Worm (Caenorhabditis elegans) whole organism, early embryonic: Measurements from ENCODE around the gene D1086.1.
A peak's percentile ranks its signal among the peaks of the same experiment; 100 is the strongest.
"Not testable (repeated sequence)": the region's sequence is repeated elsewhere in the genome, so short reads cannot be mapped to it uniquely, and the experiment has no call there.

ENCODE experiments used
- B0310.2 ChIP-seq: sonication (generic microtip); optimal IDR thresholded peaks from 2 replicates; lab custom pipeline; 2016; ENCODE audit warnings: mild to moderate bottlenecking, missing genetic modification characterization, missing compliant biosample characterization
- F13C5.2 ChIP-seq: sonication (generic microtip); optimal IDR thresholded peaks from 2 replicates; lab custom pipeline; 2017; ENCODE audit warnings: mild to moderate bottlenecking, missing genetic modification characterization, inconsistent platforms, missing compliant biosample characterization
- aly-1 ChIP-seq: sonication (generic microtip); optimal IDR thresholded peaks from 2 replicates; lab custom pipeline; 2016; ENCODE audit warnings: missing genetic modification characterization, missing compliant biosample characterization
- ama-1 ChIP-seq: fragments of 150-350 bp; optimal IDR thresholded peaks from 2 replicates; lab custom pipeline; 2014
- ceh-13 ChIP-seq: fragments of 200-800 bp; sonication (Bioruptor generic); optimal IDR thresholded peaks from 2 replicates; lab custom pipeline; 2018; ENCODE audit warnings: mild to moderate bottlenecking, missing genetic modification characterization, missing compliant biosample characterization
- ceh-36 ChIP-seq: sonication (generic microtip); optimal IDR thresholded peaks from 2 replicates; lab custom pipeline; 2016; ENCODE audit warnings: missing genetic modification characterization, inconsistent platforms, missing compliant biosample characterization
- ets-7 ChIP-seq: sonication (generic microtip); optimal IDR thresholded peaks from 2 replicates; lab custom pipeline; 2016; ENCODE audit warnings: missing genotype, missing genetic modification characterization, missing compliant biosample characterization
- flt-1 ChIP-seq: fragments of 200-800 bp; sonication (Bioruptor generic); IDR thresholded peaks from 2 replicates; pipeline ENCODE4 v1.3.6; 2022; ENCODE audit warnings: missing genetic modification characterization, missing compliant biosample characterization
- hmbx-1 ChIP-seq: sonication (generic microtip); optimal IDR thresholded peaks from 2 replicates; lab custom pipeline; 2016; ENCODE audit warnings: mild to moderate bottlenecking, missing genetic modification characterization, missing compliant biosample characterization
- hmg-4 ChIP-seq: fragments of 200-800 bp; sonication (Bioruptor generic); optimal IDR thresholded peaks from 2 replicates; lab custom pipeline; 2018; ENCODE audit warnings: mild to moderate bottlenecking, missing genetic modification characterization, missing compliant biosample characterization
- hnd-1 ChIP-seq: sonication (generic microtip); optimal IDR thresholded peaks from 2 replicates; lab custom pipeline; 2016; ENCODE audit warnings: missing genetic modification characterization, missing compliant biosample characterization
- pes-1 ChIP-seq: fragments of 200-800 bp; sonication (Bioruptor generic); IDR thresholded peaks from 2 replicates; pipeline ENCODE4 v1.3.6; 2022; ENCODE audit warnings: missing genetic modification reagents, missing genetic modification characterization, missing compliant biosample characterization
- scrt-1 ChIP-seq: fragments of 200-800 bp; sonication (Bioruptor generic); IDR thresholded peaks from 2 replicates; pipeline ENCODE4 v1.3.6; 2022; ENCODE audit warnings: missing genetic modification characterization, missing compliant biosample characterization
- sea-1 ChIP-seq: fragments of 200-800 bp; sonication (Bioruptor generic); conservative IDR thresholded peaks from 2 replicates; pipeline ENCODE4 v1.3.6; 2022; ENCODE audit warnings: missing genetic modification characterization, missing compliant biosample characterization
- tbx-11 ChIP-seq: fragments of 200-800 bp; sonication (Bioruptor generic); IDR thresholded peaks from 2 replicates; pipeline ENCODE4 v1.3.6; 2022; ENCODE audit warnings: missing genetic modification characterization, missing compliant biosample characterization
- tbx-37 ChIP-seq: fragments of 200-800 bp; sonication (Bioruptor generic); conservative IDR thresholded peaks from 2 replicates; pipeline ENCODE4 v1.3.6; 2022; ENCODE audit warnings: missing genetic modification reagents, missing genetic modification characterization, missing compliant biosample characterization
- tra-4 ChIP-seq: sonication (generic microtip); optimal IDR thresholded peaks from 2 replicates; lab custom pipeline; 2017; ENCODE audit warnings: missing genetic modification characterization, missing compliant biosample characterization

D1086.1 gene

ce11 chrV:14134757-14135441, 36.2 kb downstream of the D1086.1 start:
- no peak for TF ChIP-seq ceh-13

- TF ChIP-seq hmg-4 (GFP tag; lab: Kevin White, UChicago) (peak; percentile 26), ceh-36 (tag; lab: Kevin White, UChicago) (peak; percentile 42), ets-7 (tag; lab: Kevin White, UChicago) (no peak)
Measured at ce11 chrV:14136152-14136551, 37.5 kb downstream of the D1086.1 start.

ce11 chrV:14137766-14138165, 39.1 kb downstream of the D1086.1 start, which contains the start of gene AH10.4:
TSS of gene AH10.4 (minus strand) at chrV:14137866.
- not testable (repeated sequence) for TF ChIP-seq ceh-13; ets-7 (tag; lab: Kevin White, UChicago); scrt-1 (GFP tag; lab: Robert Waterston, UW)

- TF ChIP-seq scrt-1 (GFP tag; lab: Robert Waterston, UW) (no peak), aly-1 (tag; lab: Kevin White, UChicago) (no peak), sea-1 (GFP tag; lab: Robert Waterston, UW) (no peak), F13C5.2 (tag; lab: Kevin White, UChicago) (peak; percentile 34), hnd-1 (no peak), tbx-11 (GFP tag; lab: Robert Waterston, UW) (no peak), hmbx-1 (tag; lab: Kevin White, UChicago) (no peak), ama-1 (lab: Kevin White, UChicago) (no peak), ceh-36 (tag; lab: Kevin White, UChicago) (no peak), hmg-4 (GFP tag; lab: Kevin White, UChicago) (peak; percentile 69), tbx-37 (no peak), B0310.2 (tag; lab: Kevin White, UChicago) (no peak), ets-7 (tag; lab: Kevin White, UChicago) (no peak), flt-1 (GFP tag; lab: Robert Waterston, UW) (no peak), pes-1 (GFP tag; lab: Robert Waterston, UW) (no peak)
Measured at ce11 chrV:14139252-14140100, 40.8 kb downstream of the D1086.1 start.

ce11 chrV:14140733-14141132, 42.1 kb downstream of the D1086.1 start:
- TF ChIP-seq F13C5.2 (tag; lab: Kevin White, UChicago) (no peak), pes-1 (GFP tag; lab: Robert Waterston, UW) (no peak), ceh-36 (tag; lab: Kevin White, UChicago) (no peak), hmbx-1 (tag; lab: Kevin White, UChicago) (no peak), tbx-37 (no peak)

ce11 chrV:14141846-14142245, 43.2 kb downstream of the D1086.1 start:
- no peak for TF ChIP-seq aly-1 (tag; lab: Kevin White, UChicago)
- no peak for TF ChIP-seq hnd-1
- TF ChIP-seq ets-7 (tag; lab: Kevin White, UChicago), result no peak
- no peak for TF ChIP-seq hmbx-1 (tag; lab: Kevin White, UChicago)
- no peak for TF ChIP-seq tbx-11 (GFP tag; lab: Robert Waterston, UW)
- TF ChIP-seq F13C5.2 (tag; lab: Kevin White, UChicago), result no peak
- no peak for TF ChIP-seq B0310.2 (tag; lab: Kevin White, UChicago)

ce11 chrV:14143634-14144033, 45.0 kb downstream of the D1086.1 start:
- TF ChIP-seq pes-1 (GFP tag; lab: Robert Waterston, UW), result no peak
- no peak for TF ChIP-seq ceh-13
- no peak for TF ChIP-seq ets-7 (tag; lab: Kevin White, UChicago)
- no peak for TF ChIP-seq tbx-37
- TF ChIP-seq B0310.2 (tag; lab: Kevin White, UChicago), result no peak
- no peak for TF ChIP-seq ama-1 (lab: Kevin White, UChicago)
- TF ChIP-seq scrt-1 (GFP tag; lab: Robert Waterston, UW), result no peak
- no peak for TF ChIP-seq F13C5.2 (tag; lab: Kevin White, UChicago)
- TF ChIP-seq flt-1 (GFP tag; lab: Robert Waterston, UW), result no peak
- no peak for TF ChIP-seq hnd-1
- no peak for TF ChIP-seq sea-1 (GFP tag; lab: Robert Waterston, UW)
- no peak for TF ChIP-seq tra-4
- TF ChIP-seq aly-1 (tag; lab: Kevin White, UChicago), result no peak

- TF ChIP-seq flt-1 (GFP tag; lab: Robert Waterston, UW), result no peak
Measured at ce11 chrV:14145267-14145666, 46.6 kb downstream of the D1086.1 start, which contains the start of gene par-1. TSS of gene par-1 (minus strand) at chrV:14145367.
